Fruit fly (Drosophila melanogaster) whole organism, pupa: Measurements from ENCODE around the gene slp2.

ENCODE experiments used
- CG4496 ChIP-seq: fragments of 200-800 bp; sonication (Bioruptor generic); IDR thresholded peaks from 3 replicates; pipeline ENCODE4 v1.3.6; 2022; ENCODE audit warnings: missing biosample characterization, missing genetic modification characterization
- CG8301 ChIP-seq: fragments of 200-800 bp; sonication (Bioruptor generic); optimal IDR thresholded peaks from 2 replicates; lab custom pipeline; 2018; ENCODE audit warnings: missing biosample characterization, mild to moderate bottlenecking, missing genetic modification characterization
- EcR ChIP-seq: fragments of 200-800 bp; sonication (Bioruptor generic); optimal IDR thresholded peaks from 3 replicates; lab custom pipeline; 2019; ENCODE audit warnings: missing biosample characterization, missing genetic modification characterization, mild to moderate bottlenecking, moderate library complexity, missing genetic modification reagents
- rn ChIP-seq: fragments of 200-800 bp; sonication (Bioruptor generic); IDR thresholded peaks from 2 replicates; pipeline ENCODE4 v1.3.6; 2022; ENCODE audit warnings: missing biosample characterization, missing genetic modification characterization

dm6 chr2L:3858118-3858517 lies 21.5 kb downstream of the slp2 start:
- no peak for TF ChIP-seq EcR (GFP tag; lab: Kevin White, UChicago)
- no peak for TF ChIP-seq rn (GFP tag; lab: Robert Waterston, UW)
- 0 out of 3 replicates have a peak, but pooled peaks have one; percentile 58 for TF ChIP-seq CG4496 (GFP tag; lab: Robert Waterston, UW)
- TF ChIP-seq CG8301 (tag; lab: Kevin White, UChicago) = peak; percentile 69
